Fruit fly (Drosophila melanogaster): ENCODE results near the gene CG13308.
A peak's percentile ranks its signal among the peaks of the same experiment; 100 is the strongest.

CG13308 gene

DNA sequence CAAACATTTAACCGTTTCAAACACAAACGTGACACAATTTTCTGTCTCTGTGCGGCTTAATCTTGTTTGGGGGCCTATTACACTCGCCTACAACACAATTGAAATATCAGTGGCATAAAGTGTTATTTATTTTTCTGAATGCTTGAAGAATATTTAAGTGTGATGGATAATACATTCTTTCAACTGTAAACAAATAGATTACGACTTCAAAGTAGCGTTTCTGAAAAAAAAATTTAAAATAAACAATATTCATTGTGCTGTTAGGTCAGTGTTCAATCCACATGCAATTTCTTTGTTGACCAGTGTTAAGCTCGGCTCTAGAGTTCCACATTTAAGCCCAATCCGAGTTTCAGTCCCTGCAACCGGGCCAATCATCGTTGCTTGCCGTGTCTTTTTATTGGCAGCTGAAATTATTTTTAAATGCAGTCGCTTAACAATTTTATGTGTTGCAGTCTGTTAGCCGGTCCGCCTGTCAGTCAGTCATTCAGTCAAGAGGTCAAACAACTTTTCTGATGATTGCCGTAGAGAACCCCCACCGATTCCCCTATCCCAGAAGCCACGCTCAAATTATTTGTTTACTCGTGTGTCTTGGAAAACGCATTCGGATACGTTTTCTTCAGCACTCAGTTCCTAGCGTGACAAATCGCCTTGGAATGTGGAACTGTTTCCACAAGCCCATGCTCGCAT lies 35.2 kb upstream of the CG13308 start (continued):
- TF ChIP-seq CG15011 (GFP tag; optimal IDR thresholded peaks at IDR 0.05) (no peak), CG15269 (tag; optimal IDR thresholded peaks at IDR 0.05) (peak; percentile 83), CG18619 (GFP tag; optimal IDR thresholded peaks at IDR 0.05) (peak; percentile 67), CG12104 (GFP tag; optimal IDR thresholded peaks at IDR 0.05) (peak; percentile 41), CG6654 (GFP tag; optimal IDR thresholded peaks at IDR 0.05) (peak; percentile 25), NC2α (GFP tag; optimal IDR thresholded peaks at IDR 0.05) (peak; percentile 20), Opbp (GFP tag; IDR thresholded peaks at IDR 0.05; ENCODE audit: partially characterized antibody) (no peak), CG17359 (tag; optimal IDR thresholded peaks at IDR 0.05) (peak; percentile 79), MESR4 (GFP tag; optimal IDR thresholded peaks at IDR 0.05) (no peak), Aef1 (GFP tag; IDR thresholded peaks at IDR 0.05) (0 out of 3 replicates have a peak, but pooled peaks have one; percentile 18), btn (GFP tag; optimal IDR thresholded peaks at IDR 0.05) (peak; percentile 41), B-H1 (GFP tag; IDR thresholded peaks at IDR 0.05) (peak; percentile 43), CG4730 (GFP tag; IDR thresholded peaks at IDR 0.05) (peak; percentile 48; the same call in 1 of the 2 replicates), Dip2 (GFP tag; IDR thresholded peaks at IDR 0.05) (no peak), Xrp1 (GFP tag; IDR thresholded peaks at IDR 0.05) (peak; percentile 88), CG2889 (GFP tag; IDR thresholded peaks at IDR 0.05) (peak; percentile 44; the same call in 1 of the 3 replicates), bigmax (GFP tag; optimal IDR thresholded peaks at IDR 0.05) (no peak), CG2120 (GFP tag; optimal IDR thresholded peaks at IDR 0.05) (no peak), CG9215 (GFP tag; IDR thresholded peaks at IDR 0.05) (peak; percentile 24; the same call in 1 of the 2 replicates), grau (tag; optimal IDR thresholded peaks at IDR 0.05) (peak; percentile 77), prd (optimal IDR thresholded peaks at IDR 0.05) (no peak), prd (GFP tag; IDR thresholded peaks at IDR 0.05) (peak; percentile 73), CG17829 (tag; optimal IDR thresholded peaks at IDR 0.05) (peak; percentile 81), z (GFP tag; IDR thresholded peaks at IDR 0.05) (no peak), CG4404 (GFP tag; IDR thresholded peaks at IDR 0.05) (no peak), CG7372 (GFP tag; IDR thresholded peaks at IDR 0.05) (peak; percentile 43; the same call in 1 of the 2 replicates), Adf1 (GFP tag; IDR thresholded peaks at IDR 0.05) (no peak), jumu (GFP tag; optimal IDR thresholded peaks at IDR 0.05) (peak; percentile 19), NfI (GFP tag; optimal IDR thresholded peaks at IDR 0.05) (peak; percentile 73), CG16813 (GFP tag; IDR thresholded peaks at IDR 0.05; ENCODE audit: partially characterized antibody) (no peak), Bdp1 (GFP tag; optimal IDR thresholded peaks at IDR 0.05) (peak; percentile 3), CG1602 (GFP tag; optimal IDR thresholded peaks at IDR 0.05) (peak; percentile 60), row (GFP tag; IDR thresholded peaks at IDR 0.05) (peak; percentile 83), CG5180 (GFP tag; optimal IDR thresholded peaks at IDR 0.05) (peak; percentile 25), CG9797 (GFP tag; optimal IDR thresholded peaks at IDR 0.05) (no peak), CG14710 (tag; optimal IDR thresholded peaks at IDR 0.05) (peak; percentile 81), run (tag; optimal IDR thresholded peaks at IDR 0.05) (peak; percentile 57), CG4707 (GFP tag; optimal IDR thresholded peaks at IDR 0.05) (peak; percentile 64), H15 (GFP tag; IDR thresholded peaks at IDR 0.05) (0 out of 3 replicates have a peak, but pooled peaks have one; percentile 54), CG8290 (GFP tag; optimal IDR thresholded peaks at IDR 0.05) (peak; percentile 3), CG8290 (tag; optimal IDR thresholded peaks at IDR 0.05) (peak in 1 of 2 experiments; percentile 29), CG11085 (GFP tag; IDR thresholded peaks at IDR 0.05) (no peak), dmrt11E (tag; optimal IDR thresholded peaks at IDR 0.05) (peak; percentile 84), tio (GFP tag; optimal IDR thresholded peaks at IDR 0.05) (peak; percentile 50), D19B (GFP tag; optimal IDR thresholded peaks at IDR 0.05) (no peak), CG7839 (tag; optimal IDR thresholded peaks at IDR 0.05) (peak; percentile 81), h (optimal IDR thresholded peaks at IDR 0.05) (no peak), CG12219 (GFP tag; optimal IDR thresholded peaks at IDR 0.05) (peak; percentile 83), crc (GFP tag; optimal IDR thresholded peaks at IDR 0.05) (no peak), chn (GFP tag; optimal IDR thresholded peaks at IDR 0.05) (peak; percentile 0), CG13287 (GFP tag; IDR thresholded peaks at IDR 0.05; ENCODE audit: partially characterized antibody) (no peak)
